Fruit fly (Drosophila melanogaster) whole organism, embryonic: Measurements from ENCODE around the gene CG31798.

Source experiments
- Adf1 ChIP-seq: fragments of 200-800 bp; sonication (Bioruptor generic); IDR thresholded peaks from 2 replicates; pipeline ENCODE4 v1.3.6; 2022; ENCODE audit warnings: missing biosample characterization, missing genetic modification characterization
- Asciz ChIP-seq: fragments of 200-800 bp; sonication (Bioruptor generic); optimal IDR thresholded peaks from 2 replicates; lab custom pipeline; 2017; ENCODE audit warnings: missing biosample characterization, mild to moderate bottlenecking, missing genetic modification characterization, missing genetic modification reagents
- Bgb ChIP-seq: fragments of 200-800 bp; sonication (Bioruptor generic); IDR thresholded peaks from 2 replicates; pipeline ENCODE4 v1.3.6; 2022; ENCODE audit warnings: missing biosample characterization, missing genetic modification characterization; ENCODE audit not compliant: partially characterized antibody
- C15 ChIP-seq: fragments of 200-800 bp; sonication (Bioruptor generic); IDR thresholded peaks from 3 replicates; pipeline ENCODE4 v1.3.6; 2022; ENCODE audit warnings: missing biosample characterization, missing genetic modification characterization
- CG10431 ChIP-seq: fragments of 200-800 bp; sonication (Bioruptor generic); optimal IDR thresholded peaks from 3 replicates; lab custom pipeline; 2018; ENCODE audit warnings: missing biosample characterization, mild to moderate bottlenecking, missing genetic modification characterization
- CG11085 ChIP-seq: fragments of 200-800 bp; sonication (Bioruptor generic); IDR thresholded peaks from 2 replicates; pipeline ENCODE4 v1.3.6; 2022; ENCODE audit warnings: missing biosample characterization, missing genetic modification characterization
- CG11456 ChIP-seq: fragments of 200-800 bp; sonication (Bioruptor generic); IDR thresholded peaks from 3 replicates; pipeline ENCODE4 v1.3.6; 2022; ENCODE audit warnings: missing biosample characterization, missing genetic modification characterization
- CG11695 ChIP-seq: fragments of 200-800 bp; sonication (Bioruptor generic); IDR thresholded peaks from 3 replicates; pipeline ENCODE4 v1.3.6; 2022; ENCODE audit warnings: missing biosample characterization, missing genetic modification characterization
- CG12659 ChIP-seq: fragments of 200-800 bp; sonication (Bioruptor generic); optimal IDR thresholded peaks from 3 replicates; lab custom pipeline; 2017; ENCODE audit warnings: mild to moderate bottlenecking, missing biosample characterization, missing genetic modification reagents, missing genetic modification characterization
- CG14014 ChIP-seq: fragments of 200-800 bp; sonication (Bioruptor generic); IDR thresholded peaks from 2 replicates; pipeline ENCODE4 v1.3.6; 2022; ENCODE audit warnings: missing biosample characterization, missing genetic modification characterization
- CG15269 ChIP-seq: fragments of 200-800 bp; sonication (Bioruptor generic); optimal IDR thresholded peaks from 2 replicates; lab custom pipeline; 2018; ENCODE audit warnings: missing biosample characterization, mild to moderate bottlenecking, missing genetic modification characterization, moderate library complexity
- CG1603 ChIP-seq: fragments of 200-800 bp; sonication (Bioruptor generic); optimal IDR thresholded peaks from 2 replicates; lab custom pipeline; 2019; ENCODE audit warnings: missing biosample characterization, mild to moderate bottlenecking, missing genetic modification characterization, moderate library complexity
- CG16779 ChIP-seq: fragments of 200-800 bp; sonication (Bioruptor generic); IDR thresholded peaks from 2 replicates; pipeline ENCODE4 v1.3.6; 2022; ENCODE audit warnings: missing biosample characterization, missing genetic modification characterization
- CG17359 ChIP-seq: fragments of 200-800 bp; sonication (Bioruptor generic); optimal IDR thresholded peaks from 3 replicates; lab custom pipeline; 2018; ENCODE audit warnings: missing biosample characterization, mild to moderate bottlenecking, missing genetic modification characterization, moderate library complexity
- CG2889 ChIP-seq: fragments of 200-800 bp; sonication (Bioruptor generic); IDR thresholded peaks from 3 replicates; pipeline ENCODE4 v1.3.6; 2022; ENCODE audit warnings: missing biosample characterization, missing genetic modification characterization
- CG32532 ChIP-seq: fragments of 200-800 bp; sonication (Bioruptor generic); IDR thresholded peaks from 2 replicates; pipeline ENCODE4 v1.3.6; 2022; ENCODE audit warnings: missing biosample characterization, missing genetic modification characterization
- CG3281 ChIP-seq: fragments of 200-800 bp; sonication (Bioruptor generic); optimal IDR thresholded peaks from 3 replicates; lab custom pipeline; 2017; ENCODE audit warnings: missing biosample characterization, mild to moderate bottlenecking, missing genetic modification characterization
- CG42726 ChIP-seq: fragments of 200-800 bp; sonication (Bioruptor generic); IDR thresholded peaks from 2 replicates; pipeline ENCODE4 v1.3.6; 2022; ENCODE audit warnings: missing biosample characterization, missing genetic modification characterization; ENCODE audit not compliant: partially characterized antibody
- CG43689 ChIP-seq: fragments of 200-800 bp; sonication (Bioruptor generic); IDR thresholded peaks from 2 replicates; pipeline ENCODE4 v1.3.6; 2022; ENCODE audit warnings: missing biosample characterization, missing genetic modification characterization
- CG7963 ChIP-seq: fragments of 200-800 bp; sonication (Bioruptor generic); IDR thresholded peaks from 3 replicates; pipeline ENCODE4 v1.3.6; 2022; ENCODE audit warnings: missing biosample characterization, missing genetic modification characterization; ENCODE audit not compliant: partially characterized antibody
- CG9876 ChIP-seq: fragments of 200-800 bp; sonication (Bioruptor generic); optimal IDR thresholded peaks from 2 replicates; lab custom pipeline; 2016; ENCODE audit warnings: missing biosample characterization, missing genetic modification characterization
- CTCF ChIP-seq: fragments of 200-800 bp; sonication (Bioruptor generic); optimal IDR thresholded peaks from 2 replicates; lab custom pipeline; 2017; ENCODE audit warnings: missing biosample characterization, mild to moderate bottlenecking, missing genetic modification characterization, moderate library complexity
- Doc2 ChIP-seq: fragments of 200-800 bp; sonication (Bioruptor generic); IDR thresholded peaks from 2 replicates; pipeline ENCODE4 v1.3.6; 2022; ENCODE audit warnings: missing biosample characterization, missing genetic modification characterization
- Fer3 ChIP-seq: fragments of 200-800 bp; sonication (Bioruptor generic); optimal IDR thresholded peaks from 2 replicates; lab custom pipeline; 2018; ENCODE audit warnings: missing biosample characterization, mild to moderate bottlenecking, missing genetic modification characterization, moderate library complexity
- Hmr ChIP-seq: fragments of 200-800 bp; sonication (Bioruptor generic); optimal IDR thresholded peaks from 3 replicates; lab custom pipeline; 2017; ENCODE audit warnings: mild to moderate bottlenecking, missing biosample characterization, missing genetic modification reagents, missing genetic modification characterization
- Hsf ChIP-seq: fragments of 200-800 bp; sonication (Bioruptor generic); optimal IDR thresholded peaks from 3 replicates; lab custom pipeline; 2016; ENCODE audit warnings: missing biosample characterization, missing genetic modification characterization
- Mes4 ChIP-seq: fragments of 200-800 bp; sonication (Bioruptor generic); optimal IDR thresholded peaks from 2 replicates; lab custom pipeline; 2016; ENCODE audit warnings: missing biosample characterization, missing genetic modification characterization
- Neu2 ChIP-seq: fragments of 200-800 bp; sonication (Bioruptor generic); optimal IDR thresholded peaks from 3 replicates; lab custom pipeline; 2016; ENCODE audit warnings: missing biosample characterization, missing genetic modification characterization, borderline replicate concordance
- Optix ChIP-seq: fragments of 200-800 bp; sonication (Bioruptor generic); IDR thresholded peaks from 3 replicates; pipeline ENCODE4 v1.3.6; 2022; ENCODE audit warnings: missing biosample characterization, missing genetic modification characterization
- Scr ChIP-seq: fragments of 200-800 bp; sonication (Bioruptor generic); IDR thresholded peaks from 2 replicates; pipeline ENCODE4 v1.3.6; 2022; ENCODE audit warnings: missing biosample characterization, missing genetic modification characterization; ENCODE audit not compliant: partially characterized antibody
- Tbp ChIP-seq: fragments of >200 bp; optimal IDR thresholded peaks from 2 replicates; lab custom pipeline; 2018; ENCODE audit warnings: missing biosample characterization, missing genetic modification characterization
- ab ChIP-seq: fragments of 200-800 bp; sonication (Bioruptor generic); optimal IDR thresholded peaks from 2 replicates; lab custom pipeline; 2016; ENCODE audit warnings: missing biosample characterization, missing genetic modification characterization
- amos ChIP-seq: fragments of 200-800 bp; sonication (Bioruptor generic); IDR thresholded peaks from 2 replicates; pipeline ENCODE4 v1.3.6; 2022; ENCODE audit warnings: missing biosample characterization, missing genetic modification characterization; ENCODE audit not compliant: partially characterized antibody
- en ChIP-seq: fragments of 200-800 bp; sonication (Bioruptor generic); optimal IDR thresholded peaks from 2 replicates; lab custom pipeline; 2016; ENCODE audit warnings: missing biosample characterization, missing genetic modification characterization
- gem ChIP-seq: fragments of 200-800 bp; sonication (Bioruptor generic); optimal IDR thresholded peaks from 2 replicates; lab custom pipeline; 2019; ENCODE audit warnings: missing biosample characterization, mild to moderate bottlenecking, missing genetic modification characterization, moderate library complexity
- nerfin-2 ChIP-seq: fragments of 200-800 bp; sonication (Bioruptor generic); IDR thresholded peaks from 2 replicates; pipeline ENCODE4 v1.3.6; 2022; ENCODE audit warnings: missing biosample characterization, missing genetic modification characterization; ENCODE audit not compliant: partially characterized antibody
- oc ChIP-seq: fragments of 200-800 bp; sonication (Bioruptor generic); optimal IDR thresholded peaks from 2 replicates; lab custom pipeline; 2018; ENCODE audit warnings: missing biosample characterization, mild to moderate bottlenecking, missing genetic modification characterization, moderate library complexity
- pan ChIP-seq, 4 experiments: fragments of >200 bp in 3 of 4; fragments of 200-800 bp in 1 of 4; sonication (Bioruptor generic) in 1 of 4; optimal IDR thresholded peaks in 3 of 4; IDR thresholded peaks in 1 of 4; 2 replicates each; pipeline versions ENCODE4 v1.3.6 to Lab custom; 2017 to 2022; ENCODE audit warnings: missing biosample characterization in 2 of 4, missing genetic modification characterization in 2 of 4, mixed read lengths in 1 of 4
- pb ChIP-seq: fragments of 200-800 bp; sonication (Bioruptor generic); optimal IDR thresholded peaks from 3 replicates; lab custom pipeline; 2016; ENCODE audit warnings: missing biosample characterization, missing genetic modification characterization
- phol ChIP-seq: fragments of 200-800 bp; sonication (Bioruptor generic); optimal IDR thresholded peaks from 3 replicates; lab custom pipeline; 2018; ENCODE audit warnings: missing biosample characterization, mild to moderate bottlenecking, missing genetic modification characterization, moderate library complexity
- pros ChIP-seq: fragments of 200-800 bp; sonication (Bioruptor generic); optimal IDR thresholded peaks from 3 replicates; lab custom pipeline; 2019; ENCODE audit warnings: missing biosample characterization, mild to moderate bottlenecking, missing genetic modification characterization, moderate library complexity
- psq ChIP-seq: fragments of 200-800 bp; sonication (Bioruptor generic); optimal IDR thresholded peaks from 2 replicates; lab custom pipeline; 2017; ENCODE audit warnings: missing biosample characterization, missing genetic modification characterization
- rib ChIP-seq: fragments of 200-800 bp; sonication (Bioruptor generic); IDR thresholded peaks from 2 replicates; pipeline ENCODE4 v1.3.6; 2022; ENCODE audit warnings: missing biosample characterization, missing genetic modification characterization
- row ChIP-seq: fragments of 200-800 bp; sonication (Bioruptor generic); IDR thresholded peaks from 3 replicates; pipeline ENCODE4 v1.3.6; 2022; ENCODE audit warnings: missing biosample characterization, missing genetic modification characterization
- sim ChIP-seq: fragments of 200-800 bp; sonication (Bioruptor generic); IDR thresholded peaks from 2 replicates; pipeline ENCODE4 v1.3.6; 2022; ENCODE audit warnings: missing biosample characterization, missing genetic modification characterization
- so ChIP-seq: fragments of 200-800 bp; sonication (Bioruptor generic); IDR thresholded peaks from 3 replicates; pipeline ENCODE4 v1.3.6; 2022; ENCODE audit warnings: missing biosample characterization, missing genetic modification characterization
- tx ChIP-seq: fragments of 200-800 bp; sonication (Bioruptor generic); optimal IDR thresholded peaks from 2 replicates; lab custom pipeline; 2016; ENCODE audit warnings: missing biosample characterization, missing genetic modification characterization
- wek ChIP-seq: fragments of 200-800 bp; sonication (Bioruptor generic); optimal IDR thresholded peaks from 3 replicates; lab custom pipeline; 2018; ENCODE audit warnings: missing biosample characterization, mild to moderate bottlenecking, missing genetic modification characterization, moderate library complexity

The CG31798 gene

dm6 chr2L:19416602-19417497 lies 22.9 kb downstream of the CG31798 start, which contains the start of gene Lectin-galC1 (continued):
- no peak for TF ChIP-seq Bgb (GFP tag; lab: Robert Waterston, UW)
- peak; percentile 92 for TF ChIP-seq CG17359 (tag; lab: Kevin White, UChicago)
- 0 out of 2 replicates have a peak, but pooled peaks have one; percentile 39 for TF ChIP-seq Adf1 (GFP tag; lab: Robert Waterston, UW)
- TF ChIP-seq CG2889 (GFP tag; lab: Robert Waterston, UW) = peak; percentile 70; the same call in 2 of the 3 replicates
- peak; percentile 40 for TF ChIP-seq psq (GFP tag; lab: Kevin White, UChicago)
- TF ChIP-seq wek (GFP tag; lab: Kevin White, UChicago) = peak; percentile 57
- TF ChIP-seq Hsf = peak; percentile 89
- TF ChIP-seq sim (GFP tag; lab: Robert Waterston, UW) = peak; percentile 79
- TF ChIP-seq so (GFP tag; lab: Robert Waterston, UW) = peak; percentile 83; the same call in 2 of the 3 replicates
- TF ChIP-seq Asciz (GFP tag; lab: Kevin White, UChicago) = peak; percentile 92
- no peak for TF ChIP-seq CG7963 (GFP tag; lab: Robert Waterston, UW)
- TF ChIP-seq Fer3 (tag; lab: Kevin White, UChicago) = peak; percentile 80
- peak; percentile 74 for TF ChIP-seq CG32532
- TF ChIP-seq CG14014 (GFP tag; lab: Robert Waterston, UW) = peak; percentile 85
- no peak for TF ChIP-seq CG16779 (GFP tag; lab: Robert Waterston, UW)
- no peak for TF ChIP-seq pros
- TF ChIP-seq phol (tag; lab: Kevin White, UChicago) = peak; percentile 88
- TF ChIP-seq ab (GFP tag; lab: Kevin White, UChicago) = peak; percentile 70
- peak; percentile 58 for TF ChIP-seq CG43689 (GFP tag; lab: Robert Waterston, UW)
- 0 out of 2 replicates have a peak, but pooled peaks have one; percentile 69 for TF ChIP-seq rib (GFP tag; lab: Robert Waterston, UW)
- TF ChIP-seq Mes4 (GFP tag; lab: Kevin White, UChicago) = peak; percentile 87
- TF ChIP-seq Tbp (GFP tag; lab: Kevin White, UChicago) = no peak
- TF ChIP-seq CTCF = peak; percentile 54
- peak; percentile 92 for TF ChIP-seq CG1603 (tag; lab: Kevin White, UChicago)
- TF ChIP-seq CG11085 (GFP tag; lab: Robert Waterston, UW) = 0 out of 2 replicates have a peak, but pooled peaks have one; percentile 41
- TF ChIP-seq row (GFP tag; lab: Robert Waterston, UW) = peak; percentile 88
- no peak for TF ChIP-seq pan (optimal IDR thresholded peaks at IDR 0.05; lab: Kevin White, UChicago)
- TF ChIP-seq pan (GFP tag; optimal IDR thresholded peaks at IDR 0.05 in 1 of 2, IDR thresholded peaks at IDR 0.05 in 1 of 2) = peak in 1 of 2 experiments; percentile 88
- TF ChIP-seq Doc2 (GFP tag; lab: Robert Waterston, UW) = no peak
- peak; percentile 70 for TF ChIP-seq pb (GFP tag; lab: Kevin White, UChicago)
- TF ChIP-seq amos (GFP tag; lab: Robert Waterston, UW) = no peak
- peak; percentile 82 for TF ChIP-seq CG11456
- peak; percentile 80 for TF ChIP-seq Hmr (GFP tag; lab: Kevin White, UChicago)
- peak; percentile 94 for TF ChIP-seq gem (tag; lab: Kevin White, UChicago)
- TF ChIP-seq CG42726 = no peak
- peak; percentile 90 for TF ChIP-seq CG15269 (tag; lab: Kevin White, UChicago)
- TF ChIP-seq CG11695 (GFP tag; lab: Robert Waterston, UW) = peak; percentile 82
- peak; percentile 67 for TF ChIP-seq CG9876 (GFP tag; lab: Kevin White, UChicago)
- peak; percentile 70 for TF ChIP-seq Neu2 (GFP tag; lab: Kevin White, UChicago)
- TF ChIP-seq nerfin-2 = no peak
- TF ChIP-seq CG3281 = peak; percentile 71
- TF ChIP-seq CG10431 (GFP tag; lab: Kevin White, UChicago) = peak; percentile 47
- TF ChIP-seq CG12659 (GFP tag; lab: Kevin White, UChicago) = peak; percentile 77
- TF ChIP-seq Optix = peak; percentile 84
- peak; percentile 36; the same call in 1 of the 3 replicates for TF ChIP-seq C15 (GFP tag; lab: Robert Waterston, UW)
- peak; percentile 84 for TF ChIP-seq tx (GFP tag; lab: Kevin White, UChicago)
- TF ChIP-seq oc (tag; lab: Kevin White, UChicago) = peak; percentile 90
- peak; percentile 87 for TF ChIP-seq en (GFP tag; lab: Kevin White, UChicago)
- no peak for TF ChIP-seq Scr (GFP tag; lab: Robert Waterston, UW)
